Worm (Caenorhabditis elegans): ENCODE data around the gene Y44A6D.6.

Gene Y44A6D.6

DNA sequence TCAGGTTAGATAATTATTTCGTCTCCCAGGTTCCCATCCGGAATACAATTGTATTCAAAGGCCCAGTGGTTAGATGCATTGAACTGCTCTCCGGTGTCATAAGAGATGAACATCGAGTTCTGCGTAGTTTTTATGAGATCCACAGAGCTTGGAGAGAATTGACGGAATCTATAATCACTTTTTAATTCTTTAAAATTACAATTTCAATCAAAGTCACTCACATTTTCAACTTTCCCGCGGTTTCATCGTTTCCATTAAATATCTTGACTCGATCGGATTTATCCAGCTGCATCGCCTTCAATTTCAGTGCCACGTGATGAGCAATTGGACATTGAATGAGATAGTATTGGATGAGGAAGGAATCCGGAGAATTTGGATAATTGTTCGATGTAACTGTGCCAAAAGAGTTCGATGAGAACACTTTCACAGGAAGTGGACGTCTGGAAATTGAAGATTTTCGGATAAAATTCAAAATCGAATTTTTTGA lies 40.6 kb downstream of the Y44A6D.6 start:
- TF ChIP-seq snpc-4 (tag; optimal IDR thresholded peaks at IDR 0.05) (no peak), ceh-82 (tag; optimal IDR thresholded peaks at IDR 0.05) (no peak), unc-39 (tag; optimal IDR thresholded peaks at IDR 0.05) (no peak), pha-4 (tag; optimal IDR thresholded peaks at IDR 0.05) (peak; percentile 13), nhr-77 (tag; optimal IDR thresholded peaks at IDR 0.05) (no peak), tbx-2 (tag; optimal IDR thresholded peaks at IDR 0.05) (peak; percentile 12), mml-1 (tag; optimal IDR thresholded peaks at IDR 0.05) (no peak), nhr-12 (tag; optimal IDR thresholded peaks at IDR 0.05) (no peak), aly-2 (tag; optimal IDR thresholded peaks at IDR 0.05) (no peak), elt-3 (tag; optimal IDR thresholded peaks at IDR 0.05) (no peak), nhr-25 (tag; optimal IDR thresholded peaks at IDR 0.05) (no peak), nhr-43 (tag; optimal IDR thresholded peaks at IDR 0.05; ENCODE audit: poor library complexity, severe bottlenecking) (peak; percentile 22), ztf-4 (tag; optimal IDR thresholded peaks at IDR 0.05) (peak; percentile 35), ama-1 (optimal IDR thresholded peaks at IDR 0.05) (peak; percentile 88), eor-1 (tag; optimal IDR thresholded peaks at IDR 0.05) (no peak), fkh-2 (tag; optimal IDR thresholded peaks at IDR 0.05) (no peak)

DNA sequence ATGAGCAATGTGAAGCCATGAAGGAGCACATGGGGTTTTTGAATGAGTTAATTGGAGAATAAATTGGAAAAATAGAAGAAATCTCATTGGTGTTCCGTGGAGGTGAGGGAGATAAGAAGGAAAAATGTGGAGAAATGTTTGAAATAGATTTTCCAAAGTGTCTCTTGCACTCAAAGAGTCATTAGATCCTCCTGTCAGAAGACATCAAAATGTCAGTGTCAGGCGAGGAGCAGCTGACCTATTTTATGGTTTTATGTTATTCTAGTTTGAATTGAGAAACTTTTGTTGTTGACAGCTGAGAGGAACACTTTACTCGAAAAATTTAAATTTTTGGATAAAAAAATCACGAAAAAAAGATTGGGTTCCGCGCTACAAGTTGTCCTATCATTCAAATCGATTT lies 43.4 kb downstream of the Y44A6D.6 start, which contains the start of gene clec-264:
Gene clec-264, minus strand, starts transcription at position 122 of the 400 bp plus-strand sequence.
- TF ChIP-seq fkh-10 (GFP tag; optimal IDR thresholded peaks at IDR 0.05) = no peak
- no peak for TF ChIP-seq ZK546.5 (tag; optimal IDR thresholded peaks at IDR 0.05)
- peak; percentile 14 for TF ChIP-seq egl-5 (tag; optimal IDR thresholded peaks at IDR 0.05)

DNA sequence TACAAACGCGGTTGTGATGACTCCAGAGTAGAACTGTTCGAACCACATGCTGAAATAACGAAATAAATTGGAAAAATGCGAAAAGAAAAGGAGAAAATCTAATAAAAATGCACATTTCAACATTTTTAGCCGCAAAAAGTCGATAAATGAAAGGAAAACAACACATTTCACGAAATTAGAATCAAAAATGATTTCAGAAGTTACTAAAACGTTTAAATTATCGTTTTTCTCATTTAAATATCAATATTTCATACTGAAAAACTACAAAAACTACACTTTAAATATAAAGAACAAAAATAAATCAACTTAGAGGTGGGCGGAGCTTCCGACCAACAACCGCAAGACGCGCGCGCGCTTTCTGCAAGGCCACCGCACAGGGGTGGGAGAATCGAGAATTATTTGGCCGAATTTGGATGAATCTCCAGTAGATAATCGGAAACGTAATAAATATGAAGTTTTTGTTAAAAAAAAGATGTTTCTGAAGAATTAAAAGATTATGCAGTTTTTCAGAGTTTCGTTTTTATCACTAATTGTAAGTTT lies 44.8 kb downstream of the Y44A6D.6 start, which contains the start of gene ndua-1:
Gene ndua-1, minus strand, starts transcription at position 51 of the 540 bp plus-strand sequence.
- TF ChIP-seq pqm-1 (tag; optimal IDR thresholded peaks at IDR 0.05) (no peak), fkh-2 (tag; optimal IDR thresholded peaks at IDR 0.05) (no peak), R02D3.7 (tag; optimal IDR thresholded peaks at IDR 0.05) (no peak), snpc-4 (tag; optimal IDR thresholded peaks at IDR 0.05) (peak; percentile 45), tbx-2 (tag; optimal IDR thresholded peaks at IDR 0.05) (no peak), ztf-4 (tag; optimal IDR thresholded peaks at IDR 0.05) (no peak), nhr-43 (tag; optimal IDR thresholded peaks at IDR 0.05; ENCODE audit: poor library complexity, severe bottlenecking) (peak; percentile 65), nhr-77 (tag; optimal IDR thresholded peaks at IDR 0.05) (no peak), nhr-23 (tag; optimal IDR thresholded peaks at IDR 0.05) (peak; percentile 52), lin-39 (tag; optimal IDR thresholded peaks at IDR 0.05) (peak; percentile 13), ztf-11 (tag; optimal IDR thresholded peaks at IDR 0.05) (no peak), ceh-28 (tag; optimal IDR thresholded peaks at IDR 0.05) (no peak), ceh-16 (tag; optimal IDR thresholded peaks at IDR 0.05) (no peak), nhr-11 (tag; optimal IDR thresholded peaks at IDR 0.05) (no peak), hmg-11 (tag; optimal IDR thresholded peaks at IDR 0.05) (peak; percentile 85), nfya-1 (tag; optimal IDR thresholded peaks at IDR 0.05; ENCODE audit: insufficient read depth) (peak; percentile 59), ZK546.5 (tag; optimal IDR thresholded peaks at IDR 0.05) (no peak), mdl-1 (tag; optimal IDR thresholded peaks at IDR 0.05) (no peak), elt-3 (tag; optimal IDR thresholded peaks at IDR 0.05) (no peak)

DNA sequence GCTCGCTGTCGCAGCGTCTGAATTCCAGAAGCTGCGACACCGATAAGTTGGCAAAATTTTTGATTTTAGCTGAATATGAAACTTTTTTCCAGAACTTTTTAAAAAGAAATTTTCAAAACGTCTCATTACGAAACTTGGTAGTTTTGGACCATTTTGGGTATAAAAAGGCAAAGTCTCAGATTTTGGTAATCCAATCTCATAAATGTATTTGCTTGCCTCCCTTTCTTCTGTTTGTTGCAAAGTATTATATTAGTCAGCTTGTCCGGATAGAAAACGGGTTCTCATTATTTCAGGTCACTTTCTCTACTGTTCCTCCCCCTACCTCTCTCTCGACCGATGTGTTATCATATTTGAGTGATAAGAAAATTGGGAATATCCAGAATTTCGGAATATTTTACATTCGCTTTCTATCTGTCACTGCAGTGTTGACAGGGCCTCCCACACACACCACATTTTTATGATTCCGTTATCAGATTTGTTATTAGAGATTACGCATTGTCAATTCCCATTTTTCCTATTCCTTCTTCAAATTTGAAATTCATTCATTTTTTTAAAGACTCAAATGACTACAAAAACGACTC lies 46.5 kb downstream of the Y44A6D.6 start, which contains the start of gene F31D4.5:
Gene F31D4.5, plus strand, starts transcription at position 491 of the 581 bp plus-strand sequence.
- no peak for TF ChIP-seq R02D3.7 (tag; optimal IDR thresholded peaks at IDR 0.05)
- peak; percentile 44 for TF ChIP-seq elt-2 (tag; optimal IDR thresholded peaks at IDR 0.05)

DNA sequence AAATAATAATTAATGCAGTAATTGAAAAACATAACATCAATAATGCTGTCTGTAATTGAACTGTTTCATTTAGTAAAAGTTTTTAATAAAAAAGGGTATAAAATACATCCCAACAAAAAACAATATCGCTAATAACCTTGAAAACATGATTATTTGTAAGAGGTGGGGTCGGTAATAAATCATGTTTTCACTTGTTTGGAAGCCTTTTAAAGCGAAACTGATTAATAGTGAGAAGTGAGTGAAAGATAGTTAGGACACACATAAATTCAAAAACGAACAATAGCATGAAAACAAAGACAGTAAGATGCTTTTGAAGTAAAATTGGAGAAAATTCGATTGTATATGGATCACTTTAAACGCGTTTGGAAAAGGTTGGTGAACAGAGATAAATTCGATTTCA lies 53.9 kb downstream of the Y44A6D.6 start, which contains the start of gene try-4:
Gene try-4, minus strand, starts transcription at position 74 of the 400 bp plus-strand sequence.
- TF ChIP-seq nhr-76 (tag; optimal IDR thresholded peaks at IDR 0.05) (no peak), unc-62 (GFP tag; optimal IDR thresholded peaks at IDR 0.05) (no peak), nhr-25 (tag; optimal IDR thresholded peaks at IDR 0.05) (peak; percentile 55), nhr-67 (tag; optimal IDR thresholded peaks at IDR 0.05) (no peak)

Measured in whole organism, L3 larva.